Worm (Caenorhabditis elegans) whole organism, midembryonic: Measurements from ENCODE around the gene F19B2.6.

Experiments used
- cog-1 ChIP-seq: sonication (generic microtip); optimal IDR thresholded peaks from 2 replicates; lab custom pipeline; 2016; ENCODE audit warnings: missing genetic modification characterization, missing compliant biosample characterization
- klf-2 ChIP-seq: fragments of 200-800 bp; sonication (Bioruptor generic); conservative IDR thresholded peaks from 2 replicates; pipeline ENCODE4 v1.3.6; 2022; ENCODE audit warnings: missing genetic modification reagents, missing genetic modification characterization, missing compliant biosample characterization
- med-1 ChIP-seq: sonication (generic microtip); optimal IDR thresholded peaks from 2 replicates; lab custom pipeline; 2017; ENCODE audit warnings: missing genetic modification characterization, mild to moderate bottlenecking, missing compliant biosample characterization, antibody characterized with exemption, missing genetic modification reagents; ENCODE audit not compliant: insufficient read depth
- ztf-23 ChIP-seq: fragments of 200-800 bp; sonication (Bioruptor generic); IDR thresholded peaks from 2 replicates; pipeline ENCODE4 v1.3.6; 2022; ENCODE audit warnings: missing genetic modification reagents, missing genetic modification characterization, missing compliant biosample characterization
- ztf-29 ChIP-seq: fragments of 200-800 bp; sonication (Bioruptor generic); IDR thresholded peaks from 2 replicates; pipeline ENCODE4 v1.3.6; 2022; ENCODE audit warnings: missing genetic modification reagents, missing genetic modification characterization, missing compliant biosample characterization

DNA sequence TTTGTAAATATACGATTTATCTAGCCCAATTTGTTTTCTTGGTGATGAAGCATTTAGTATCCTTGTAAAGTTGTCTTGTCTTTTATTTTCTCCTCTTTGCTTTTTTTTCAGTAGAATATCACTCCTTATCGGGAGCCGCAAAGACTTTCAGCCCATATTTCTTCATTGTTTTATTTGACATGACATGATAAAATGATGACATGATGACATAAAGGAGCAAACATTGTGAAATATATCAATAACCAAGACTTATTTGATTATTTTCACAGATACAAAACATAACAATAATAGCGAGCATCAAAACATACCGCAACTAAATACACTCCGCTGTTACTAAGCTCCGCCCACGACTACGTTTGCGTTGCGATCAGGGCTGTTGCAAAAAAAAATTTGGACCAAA is 7.5 kb downstream of the F19B2.6 start:
- TF ChIP-seq cog-1 (tag; lab: Kevin White, UChicago) (no peak), med-1 (GFP tag; lab: Kevin White, UChicago) (no peak), ztf-29 (no peak), ztf-23 (no peak), klf-2 (GFP tag; lab: Robert Waterston, UW) (no peak)
